Worm (Caenorhabditis elegans): ENCODE data around the gene cpl-1.

DNA sequence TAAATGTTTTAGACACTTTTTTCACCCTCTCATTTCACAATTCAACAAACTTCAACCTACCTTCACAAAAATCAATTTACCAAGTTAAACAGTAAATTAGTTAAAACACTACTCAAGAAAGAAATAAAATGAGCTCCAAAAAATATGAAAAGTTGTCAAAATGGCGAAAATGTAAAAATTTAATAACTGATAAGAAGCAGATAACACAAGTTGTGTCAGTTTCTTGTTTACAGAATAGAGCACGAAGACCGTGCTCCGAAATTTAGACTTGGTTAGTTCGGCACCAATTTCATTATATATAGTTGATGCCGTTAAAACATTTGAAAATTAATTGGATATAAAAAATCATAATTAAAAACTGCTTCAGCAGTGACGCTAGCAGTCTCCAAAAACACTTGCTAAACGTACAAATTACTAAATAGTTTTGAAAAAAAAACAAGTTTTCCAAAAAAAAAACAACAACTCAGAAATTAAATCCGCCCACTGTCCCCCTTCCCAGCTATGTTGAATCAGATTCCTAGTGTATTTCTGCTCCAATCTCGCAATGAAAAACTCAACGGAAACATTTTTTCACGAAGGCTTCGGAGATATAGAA is 15.7 kb upstream of the cpl-1 start, which contains the start of gene srw-54:
- TF ChIP-seq ces-1 (GFP tag; optimal IDR thresholded peaks at IDR 0.05), result no peak
- no peak for TF ChIP-seq nhr-237 (tag; optimal IDR thresholded peaks at IDR 0.05)
- no peak for TF ChIP-seq nhr-76 (tag; optimal IDR thresholded peaks at IDR 0.05)
- no peak for TF ChIP-seq mep-1 (tag; optimal IDR thresholded peaks at IDR 0.05)
- no peak for TF ChIP-seq flh-1 (GFP tag; optimal IDR thresholded peaks at IDR 0.05)
- no peak for TF ChIP-seq tbx-8 (GFP tag; optimal IDR thresholded peaks at IDR 0.05)
- TF ChIP-seq pha-4 (tag; optimal IDR thresholded peaks at IDR 0.05), result no peak
- no peak for TF ChIP-seq snpc-4 (tag; optimal IDR thresholded peaks at IDR 0.05)
- no peak for TF ChIP-seq unc-62 (GFP tag; optimal IDR thresholded peaks at IDR 0.05)
